Fruit fly (Drosophila melanogaster) whole organism, embryonic: Measurements from ENCODE around the gene CCHa1.

ENCODE experiments used
- B-H1 ChIP-seq: fragments of 200-800 bp; sonication (Bioruptor generic); IDR thresholded peaks from 3 replicates; pipeline ENCODE4 v1.3.6; 2022; ENCODE audit warnings: missing biosample characterization, missing genetic modification characterization
- CG10209 ChIP-seq: fragments of 200-800 bp; sonication (Bioruptor generic); optimal IDR thresholded peaks from 3 replicates; lab custom pipeline; 2017; ENCODE audit warnings: missing biosample characterization, mild to moderate bottlenecking, missing genetic modification characterization, missing genetic modification reagents
- CG10267 ChIP-seq: fragments of 200-800 bp; sonication (Bioruptor generic); optimal IDR thresholded peaks from 2 replicates; lab custom pipeline; 2018; ENCODE audit warnings: missing biosample characterization, mild to moderate bottlenecking, missing genetic modification characterization, moderate library complexity
- CG11085 ChIP-seq: fragments of 200-800 bp; sonication (Bioruptor generic); IDR thresholded peaks from 2 replicates; pipeline ENCODE4 v1.3.6; 2022; ENCODE audit warnings: missing biosample characterization, missing genetic modification characterization
- CG12769 ChIP-seq: fragments of 200-800 bp; sonication (Bioruptor generic); optimal IDR thresholded peaks from 2 replicates; lab custom pipeline; 2019; ENCODE audit warnings: missing biosample characterization, mild to moderate bottlenecking, missing genetic modification characterization, moderate library complexity
- CG13624 ChIP-seq: fragments of 200-800 bp; sonication (Bioruptor generic); optimal IDR thresholded peaks from 2 replicates; lab custom pipeline; 2016; ENCODE audit warnings: missing biosample characterization, missing genetic modification characterization
- CG15269 ChIP-seq: fragments of 200-800 bp; sonication (Bioruptor generic); optimal IDR thresholded peaks from 2 replicates; lab custom pipeline; 2018; ENCODE audit warnings: missing biosample characterization, mild to moderate bottlenecking, missing genetic modification characterization, moderate library complexity
- CG1603 ChIP-seq: fragments of 200-800 bp; sonication (Bioruptor generic); optimal IDR thresholded peaks from 2 replicates; lab custom pipeline; 2019; ENCODE audit warnings: missing biosample characterization, mild to moderate bottlenecking, missing genetic modification characterization, moderate library complexity
- CG2199 ChIP-seq: fragments of 200-800 bp; sonication (Bioruptor generic); IDR thresholded peaks from 3 replicates; pipeline ENCODE4 v1.3.6; 2022; ENCODE audit warnings: missing biosample characterization, missing genetic modification characterization
- CG2678 ChIP-seq: fragments of 200-800 bp; sonication (Bioruptor generic); optimal IDR thresholded peaks from 3 replicates; lab custom pipeline; 2019; ENCODE audit warnings: missing biosample characterization, mild to moderate bottlenecking, missing genetic modification characterization, moderate library complexity
- CG31388 ChIP-seq: fragments of 200-800 bp; sonication (Bioruptor generic); optimal IDR thresholded peaks from 2 replicates; lab custom pipeline; 2016; ENCODE audit warnings: missing biosample characterization, missing genetic modification characterization
- CG32532 ChIP-seq: fragments of 200-800 bp; sonication (Bioruptor generic); IDR thresholded peaks from 2 replicates; pipeline ENCODE4 v1.3.6; 2022; ENCODE audit warnings: missing biosample characterization, missing genetic modification characterization
- CG33557 ChIP-seq: fragments of 200-800 bp; sonication (Bioruptor generic); optimal IDR thresholded peaks from 2 replicates; lab custom pipeline; 2019; ENCODE audit warnings: missing biosample characterization, mild to moderate bottlenecking, missing genetic modification characterization, moderate library complexity
- CG34422 ChIP-seq: fragments of 200-800 bp; sonication (Bioruptor generic); IDR thresholded peaks from 3 replicates; pipeline ENCODE4 v1.3.6; 2022; ENCODE audit warnings: missing biosample characterization, missing genetic modification characterization
- CG3995 ChIP-seq: fragments of 200-800 bp; sonication (Bioruptor generic); optimal IDR thresholded peaks from 3 replicates; lab custom pipeline; 2016; ENCODE audit warnings: missing biosample characterization, missing genetic modification characterization
- CG6791 ChIP-seq: fragments of 200-800 bp; sonication (Bioruptor generic); IDR thresholded peaks from 3 replicates; pipeline ENCODE4 v1.3.6; 2022; ENCODE audit warnings: missing biosample characterization, missing genetic modification characterization; ENCODE audit not compliant: partially characterized antibody
- CG7745 ChIP-seq: fragments of 200-800 bp; sonication (Bioruptor generic); optimal IDR thresholded peaks from 2 replicates; lab custom pipeline; 2018; ENCODE audit warnings: missing biosample characterization, mild to moderate bottlenecking, missing genetic modification characterization, moderate library complexity
- CG7839 ChIP-seq: fragments of 200-800 bp; sonication (Bioruptor generic); optimal IDR thresholded peaks from 3 replicates; lab custom pipeline; 2018; ENCODE audit warnings: missing biosample characterization, mild to moderate bottlenecking, missing genetic modification characterization, moderate library complexity
- CG7963 ChIP-seq: fragments of 200-800 bp; sonication (Bioruptor generic); IDR thresholded peaks from 3 replicates; pipeline ENCODE4 v1.3.6; 2022; ENCODE audit warnings: missing biosample characterization, missing genetic modification characterization; ENCODE audit not compliant: partially characterized antibody
- CG8944 ChIP-seq: fragments of 200-800 bp; sonication (Bioruptor generic); optimal IDR thresholded peaks from 3 replicates; lab custom pipeline; 2016; ENCODE audit warnings: missing biosample characterization, missing genetic modification characterization
- CG9727 ChIP-seq: fragments of 200-800 bp; sonication (Bioruptor generic); optimal IDR thresholded peaks from 3 replicates; lab custom pipeline; 2017; ENCODE audit warnings: missing biosample characterization, mild to moderate bottlenecking, missing genetic modification characterization
- CrebB ChIP-seq: fragments of 200-800 bp; sonication (Bioruptor generic); optimal IDR thresholded peaks from 3 replicates; lab custom pipeline; 2018; ENCODE audit warnings: missing biosample characterization, mild to moderate bottlenecking, missing genetic modification characterization
- Dll ChIP-seq: fragments of 200-800 bp; sonication (Bioruptor generic); IDR thresholded peaks from 4 replicates; pipeline ENCODE4 v1.3.6; 2022; ENCODE audit warnings: missing biosample characterization, missing genetic modification characterization; ENCODE audit not compliant: partially characterized antibody
- Dp ChIP-seq: fragments of 200-800 bp; sonication (Bioruptor generic); optimal IDR thresholded peaks from 2 replicates; lab custom pipeline; 2018; ENCODE audit warnings: missing biosample characterization, mild to moderate bottlenecking, missing genetic modification characterization, moderate library complexity
- Fer3 ChIP-seq: fragments of 200-800 bp; sonication (Bioruptor generic); optimal IDR thresholded peaks from 2 replicates; lab custom pipeline; 2018; ENCODE audit warnings: missing biosample characterization, mild to moderate bottlenecking, missing genetic modification characterization, moderate library complexity
- H2.0 ChIP-seq: fragments of 200-800 bp; sonication (Bioruptor generic); IDR thresholded peaks from 2 replicates; pipeline ENCODE4 v1.3.6; 2022; ENCODE audit warnings: missing biosample characterization, missing genetic modification characterization
- Hmr ChIP-seq: fragments of 200-800 bp; sonication (Bioruptor generic); optimal IDR thresholded peaks from 3 replicates; lab custom pipeline; 2017; ENCODE audit warnings: mild to moderate bottlenecking, missing biosample characterization, missing genetic modification reagents, missing genetic modification characterization
- Hmx ChIP-seq: fragments of 200-800 bp; sonication (Bioruptor generic); optimal IDR thresholded peaks from 2 replicates; lab custom pipeline; 2016; ENCODE audit warnings: missing biosample characterization, missing genetic modification characterization
- Hr78 ChIP-seq, 2 experiments: fragments of 200-800 bp in 1 of 2; fragments of >200 bp in 1 of 2; sonication (Bioruptor generic) in 1 of 2; optimal IDR thresholded peaks; 2 replicates each; lab custom pipeline; 2017 to 2019; ENCODE audit warnings: missing biosample characterization in 2 of 2, missing genetic modification characterization in 2 of 2, mild to moderate bottlenecking in 1 of 2, moderate library complexity in 1 of 2
- Mes4 ChIP-seq: fragments of 200-800 bp; sonication (Bioruptor generic); optimal IDR thresholded peaks from 2 replicates; lab custom pipeline; 2016; ENCODE audit warnings: missing biosample characterization, missing genetic modification characterization
- Ravus ChIP-seq: fragments of 200-800 bp; sonication (Bioruptor generic); IDR thresholded peaks from 2 replicates; pipeline ENCODE4 v1.3.6; 2022; ENCODE audit warnings: missing biosample characterization, missing genetic modification characterization
- chinmo ChIP-seq: fragments of 200-800 bp; sonication (Bioruptor generic); IDR thresholded peaks from 4 replicates; pipeline ENCODE4 v1.3.6; 2022; ENCODE audit warnings: missing biosample characterization, missing genetic modification characterization; ENCODE audit not compliant: partially characterized antibody
- ci ChIP-seq: fragments of 200-800 bp; sonication (Bioruptor generic); IDR thresholded peaks from 3 replicates; pipeline ENCODE4 v1.3.6; 2022; ENCODE audit warnings: missing biosample characterization, missing genetic modification characterization
- crol ChIP-seq: fragments of 200-800 bp; sonication (Bioruptor generic); IDR thresholded peaks from 2 replicates; pipeline ENCODE4 v1.3.6; 2022; ENCODE audit warnings: missing biosample characterization, missing genetic modification characterization
- dmrt11E ChIP-seq: fragments of 200-800 bp; sonication (Bioruptor generic); optimal IDR thresholded peaks from 3 replicates; lab custom pipeline; 2018; ENCODE audit warnings: missing biosample characterization, mild to moderate bottlenecking, missing genetic modification characterization, moderate library complexity
- gfzf ChIP-seq: fragments of 200-800 bp; sonication (Bioruptor generic); optimal IDR thresholded peaks from 2 replicates; lab custom pipeline; 2016; ENCODE audit warnings: missing biosample characterization, mild to moderate bottlenecking, missing genetic modification characterization, moderate library complexity
- her ChIP-seq: fragments of 200-800 bp; sonication (Bioruptor generic); optimal IDR thresholded peaks from 2 replicates; lab custom pipeline; 2016; ENCODE audit warnings: missing biosample characterization, missing genetic modification characterization
- hkb ChIP-seq, 2 experiments: fragments of 200-800 bp in 1 of 2; fragments of >200 bp in 1 of 2; sonication (Bioruptor generic) in 1 of 2; IDR thresholded peaks in 1 of 2; optimal IDR thresholded peaks in 1 of 2; 2 replicates each; pipeline versions ENCODE4 v1.3.6 to Lab custom; 2017 to 2022; ENCODE audit warnings: missing biosample characterization in 1 of 2, missing genetic modification characterization in 1 of 2
- pan ChIP-seq, 4 experiments: fragments of >200 bp in 3 of 4; fragments of 200-800 bp in 1 of 4; sonication (Bioruptor generic) in 1 of 4; optimal IDR thresholded peaks in 3 of 4; IDR thresholded peaks in 1 of 4; 2 replicates each; pipeline versions ENCODE4 v1.3.6 to Lab custom; 2017 to 2022; ENCODE audit warnings: missing biosample characterization in 2 of 4, missing genetic modification characterization in 2 of 4, mixed read lengths in 1 of 4
- ranshi ChIP-seq: fragments of 200-800 bp; sonication (Bioruptor generic); IDR thresholded peaks from 2 replicates; pipeline ENCODE4 v1.3.6; 2022; ENCODE audit warnings: missing biosample characterization, missing genetic modification characterization
- sug ChIP-seq: fragments of 200-800 bp; optimal IDR thresholded peaks from 2 replicates; lab custom pipeline; 2019; ENCODE audit warnings: missing biosample characterization, mild to moderate bottlenecking, missing genetic modification characterization, moderate library complexity
- z ChIP-seq: fragments of 200-800 bp; sonication (Bioruptor generic); IDR thresholded peaks from 3 replicates; pipeline ENCODE4 v1.3.6; 2022; ENCODE audit warnings: missing biosample characterization, missing genetic modification characterization
- zen2 ChIP-seq: fragments of 200-800 bp; sonication (Bioruptor generic); IDR thresholded peaks from 3 replicates; pipeline ENCODE4 v1.3.6; 2022; ENCODE audit warnings: missing biosample characterization, missing genetic modification characterization; ENCODE audit not compliant: partially characterized antibody

The CCHa1 gene

DNA sequence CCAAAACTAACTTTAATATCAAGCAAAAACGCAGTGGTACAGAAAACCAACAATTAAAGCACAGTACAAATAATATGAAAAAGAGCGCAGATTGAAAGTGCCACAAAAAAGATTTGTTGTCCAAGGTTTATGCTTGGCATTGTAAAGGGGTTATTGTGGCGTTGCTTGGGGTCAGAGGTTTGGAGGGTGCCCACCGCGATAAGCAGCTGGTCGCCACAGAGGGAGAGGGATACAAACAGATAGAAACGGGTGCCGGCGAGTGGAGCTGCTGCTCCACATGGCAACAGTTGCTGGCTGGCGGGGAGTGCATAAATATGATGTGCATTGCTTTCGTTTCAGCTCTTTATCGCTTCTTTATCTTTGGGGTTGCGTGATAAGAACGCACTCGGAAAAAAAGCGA is 36.2 kb downstream of the CCHa1 start (continued):
- TF ChIP-seq CG2678 (tag; lab: Kevin White, UChicago) (no peak), CG10267 (tag; lab: Kevin White, UChicago) (no peak), CrebB (no peak), Hmr (GFP tag; lab: Kevin White, UChicago) (no peak), CG2199 (GFP tag; lab: Robert Waterston, UW) (peak; percentile 75; the same call in 1 of the 3 replicates), CG32532 (no peak), CG11085 (GFP tag; lab: Robert Waterston, UW) (no peak), B-H1 (no peak), pan (optimal IDR thresholded peaks at IDR 0.05; lab: Kevin White, UChicago) (no peak), pan (GFP tag; optimal IDR thresholded peaks at IDR 0.05 in 1 of 2, IDR thresholded peaks at IDR 0.05 in 1 of 2) (no peak), CG9727 (GFP tag; lab: Kevin White, UChicago) (peak; percentile 6), CG12769 (no peak), Ravus (GFP tag; lab: Robert Waterston, UW) (no peak), dmrt11E (tag; lab: Kevin White, UChicago) (no peak), Hmx (no peak), hkb (optimal IDR thresholded peaks at IDR 0.05; lab: Kevin White, UChicago) (no peak), hkb (GFP tag; IDR thresholded peaks at IDR 0.05; lab: Robert Waterston, UW) (no peak), CG3995 (GFP tag; lab: Kevin White, UChicago) (no peak), crol (GFP tag; lab: Robert Waterston, UW) (peak; percentile 56; the same call in 1 of the 2 replicates), CG10209 (GFP tag; lab: Kevin White, UChicago) (no peak), H2.0 (GFP tag; lab: Robert Waterston, UW) (no peak), CG7963 (GFP tag; lab: Robert Waterston, UW) (no peak), sug (peak; percentile 12), zen2 (GFP tag; lab: Robert Waterston, UW) (no peak), CG7745 (tag; lab: Kevin White, UChicago) (no peak), Dll (GFP tag; lab: Robert Waterston, UW) (no peak), CG8944 (GFP tag; lab: Kevin White, UChicago) (no peak), CG13624 (no peak), CG34422 (GFP tag; lab: Robert Waterston, UW) (no peak), her (GFP tag; lab: Kevin White, UChicago) (no peak), z (GFP tag; lab: Robert Waterston, UW) (no peak), CG31388 (no peak), CG1603 (no peak), CG7839 (tag; lab: Kevin White, UChicago) (no peak), Hr78 (GFP tag; optimal IDR thresholded peaks at IDR 0.05; lab: Kevin White, UChicago) (peak in 1 of 2 experiments; percentile 84), gfzf (GFP tag; lab: Kevin White, UChicago) (no peak), CG6791 (GFP tag; lab: Robert Waterston, UW) (0 out of 3 replicates have a peak, but pooled peaks have one; percentile 29), chinmo (GFP tag; lab: Robert Waterston, UW) (no peak), CG15269 (tag; lab: Kevin White, UChicago) (no peak), ci (0 out of 3 replicates have a peak, but pooled peaks have one; percentile 22), CG33557 (GFP tag; lab: Kevin White, UChicago) (no peak), Mes4 (GFP tag; lab: Kevin White, UChicago) (no peak), ranshi (no peak), Dp (GFP tag; lab: Kevin White, UChicago) (no peak), Fer3 (tag; lab: Kevin White, UChicago) (no peak)
- TF ChIP-seq, all 482 proteins: peak for 8
